Fruit fly (Drosophila melanogaster) whole organism, embryonic: Measurements from ENCODE around the gene CG2909.

Experiments used
- Ada2b ChIP-seq: fragments of 200-800 bp; sonication (Bioruptor generic); IDR thresholded peaks from 2 replicates; pipeline ENCODE4 v1.3.6; 2022; ENCODE audit warnings: missing biosample characterization, missing genetic modification characterization
- Blimp-1 ChIP-seq: fragments of 200-800 bp; sonication (Bioruptor generic); optimal IDR thresholded peaks from 3 replicates; lab custom pipeline; 2018; ENCODE audit warnings: missing biosample characterization, missing genetic modification characterization, mild to moderate bottlenecking, moderate library complexity, missing genetic modification reagents
- CG1024 ChIP-seq: fragments of 200-800 bp; sonication (Bioruptor generic); IDR thresholded peaks from 2 replicates; pipeline ENCODE4 v1.3.6; 2022; ENCODE audit warnings: missing biosample characterization, missing genetic modification characterization
- CG10431 ChIP-seq: fragments of 200-800 bp; sonication (Bioruptor generic); optimal IDR thresholded peaks from 3 replicates; lab custom pipeline; 2018; ENCODE audit warnings: missing biosample characterization, mild to moderate bottlenecking, missing genetic modification characterization
- CG1233 ChIP-seq: fragments of 200-800 bp; sonication (Bioruptor generic); optimal IDR thresholded peaks from 4 replicates; lab custom pipeline; 2018; ENCODE audit warnings: missing biosample characterization, mild to moderate bottlenecking, missing genetic modification characterization
- CG13287 ChIP-seq: fragments of 200-800 bp; sonication (Bioruptor generic); IDR thresholded peaks from 2 replicates; pipeline ENCODE4 v1.3.6; 2022; ENCODE audit warnings: missing biosample characterization, missing genetic modification characterization; ENCODE audit not compliant: partially characterized antibody
- CG13624 ChIP-seq: fragments of 200-800 bp; sonication (Bioruptor generic); optimal IDR thresholded peaks from 2 replicates; lab custom pipeline; 2016; ENCODE audit warnings: missing biosample characterization, missing genetic modification characterization
- CG14710 ChIP-seq: fragments of 200-800 bp; sonication (Bioruptor generic); optimal IDR thresholded peaks from 3 replicates; lab custom pipeline; 2019; ENCODE audit warnings: missing biosample characterization, mild to moderate bottlenecking, missing genetic modification characterization, moderate library complexity
- CG17361 ChIP-seq: fragments of 200-800 bp; sonication (Bioruptor generic); IDR thresholded peaks from 3 replicates; pipeline ENCODE4 v1.3.6; 2022; ENCODE audit warnings: missing biosample characterization, missing genetic modification characterization
- CG17802 ChIP-seq: fragments of 200-800 bp; sonication (Bioruptor generic); optimal IDR thresholded peaks from 2 replicates; lab custom pipeline; 2018; ENCODE audit warnings: missing biosample characterization, mild to moderate bottlenecking, missing genetic modification characterization, moderate library complexity
- CG1792 ChIP-seq: fragments of 200-800 bp; sonication (Bioruptor generic); optimal IDR thresholded peaks from 2 replicates; lab custom pipeline; 2016; ENCODE audit warnings: missing biosample characterization, missing genetic modification characterization
- CG18764 ChIP-seq: fragments of 200-800 bp; sonication (Bioruptor generic); optimal IDR thresholded peaks from 3 replicates; lab custom pipeline; 2016; ENCODE audit warnings: missing biosample characterization, missing genetic modification characterization
- CG30020 ChIP-seq: fragments of 200-800 bp; optimal IDR thresholded peaks from 2 replicates; lab custom pipeline; 2019; ENCODE audit warnings: missing biosample characterization, mild to moderate bottlenecking, missing genetic modification characterization, moderate library complexity
- CG4328 ChIP-seq: fragments of 200-800 bp; sonication (Bioruptor generic); optimal IDR thresholded peaks from 3 replicates; lab custom pipeline; 2017; ENCODE audit warnings: missing biosample characterization, missing genetic modification reagents, missing genetic modification characterization
- CG5245 ChIP-seq: fragments of 200-800 bp; sonication (Bioruptor generic); optimal IDR thresholded peaks from 3 replicates; lab custom pipeline; 2016; ENCODE audit warnings: missing biosample characterization, missing genetic modification characterization
- CG6683 ChIP-seq: fragments of 200-800 bp; sonication (Bioruptor generic); optimal IDR thresholded peaks from 2 replicates; lab custom pipeline; 2017; ENCODE audit warnings: missing biosample characterization, mild to moderate bottlenecking, missing genetic modification characterization, missing genetic modification reagents
- CG7745 ChIP-seq: fragments of 200-800 bp; sonication (Bioruptor generic); optimal IDR thresholded peaks from 2 replicates; lab custom pipeline; 2018; ENCODE audit warnings: missing biosample characterization, mild to moderate bottlenecking, missing genetic modification characterization, moderate library complexity
- CG8290 ChIP-seq, 3 experiments: fragments of 200-800 bp; sonication (Bioruptor generic); optimal IDR thresholded peaks; 2 replicates each; lab custom pipeline; 2016 to 2019; ENCODE audit warnings: missing biosample characterization in 3 of 3, missing genetic modification characterization in 3 of 3, mild to moderate bottlenecking in 2 of 3, moderate library complexity in 1 of 3
- CHES-1-like ChIP-seq: fragments of 200-800 bp; sonication (Bioruptor generic); optimal IDR thresholded peaks from 2 replicates; lab custom pipeline; 2016; ENCODE audit warnings: missing biosample characterization, missing genetic modification characterization
- Dad ChIP-seq: fragments of 200-800 bp; sonication (Bioruptor generic); optimal IDR thresholded peaks from 3 replicates; lab custom pipeline; 2016; ENCODE audit warnings: missing biosample characterization, missing genetic modification characterization
- Hr39 ChIP-seq: fragments of >200 bp; optimal IDR thresholded peaks from 2 replicates; lab custom pipeline; 2017
- Hr51 ChIP-seq, 2 experiments: fragments of 200-800 bp; sonication (Bioruptor generic); optimal IDR thresholded peaks; 2 replicates in 1 of 2; 3 replicates in 1 of 2; lab custom pipeline; 2016 to 2018; ENCODE audit warnings: missing biosample characterization in 2 of 2, missing genetic modification characterization in 2 of 2, mild to moderate bottlenecking in 1 of 2, moderate library complexity in 1 of 2
- Hr78 ChIP-seq, 2 experiments: fragments of 200-800 bp in 1 of 2; fragments of >200 bp in 1 of 2; sonication (Bioruptor generic) in 1 of 2; optimal IDR thresholded peaks; 2 replicates each; lab custom pipeline; 2017 to 2019; ENCODE audit warnings: missing biosample characterization in 2 of 2, missing genetic modification characterization in 2 of 2, mild to moderate bottlenecking in 1 of 2, moderate library complexity in 1 of 2
- NC2α ChIP-seq: fragments of 200-800 bp; sonication (Bioruptor generic); optimal IDR thresholded peaks from 2 replicates; lab custom pipeline; 2016; ENCODE audit warnings: missing biosample characterization, missing genetic modification characterization
- Side ChIP-seq: fragments of 200-800 bp; sonication (Bioruptor generic); optimal IDR thresholded peaks from 2 replicates; lab custom pipeline; 2016; ENCODE audit warnings: missing biosample characterization, missing genetic modification characterization
- Vsx1 ChIP-seq: fragments of 200-800 bp; sonication (Bioruptor generic); optimal IDR thresholded peaks from 2 replicates; lab custom pipeline; 2017; ENCODE audit warnings: missing biosample characterization, mild to moderate bottlenecking, missing genetic modification characterization, missing genetic modification reagents
- Xbp1 ChIP-seq: fragments of 200-800 bp; sonication (Bioruptor generic); optimal IDR thresholded peaks from 3 replicates; lab custom pipeline; 2016; ENCODE audit warnings: missing biosample characterization, mild to moderate bottlenecking, missing genetic modification characterization
- ac ChIP-seq: fragments of 200-800 bp; sonication (Bioruptor generic); optimal IDR thresholded peaks from 3 replicates; lab custom pipeline; 2017; ENCODE audit warnings: missing biosample characterization, mild to moderate bottlenecking, missing genetic modification characterization
- ap ChIP-seq: fragments of 200-800 bp; sonication (Bioruptor generic); IDR thresholded peaks from 2 replicates; pipeline ENCODE4 v1.3.6; 2022; ENCODE audit warnings: missing biosample characterization, missing genetic modification characterization
- cato ChIP-seq: fragments of 200-800 bp; sonication (Bioruptor generic); optimal IDR thresholded peaks from 2 replicates; lab custom pipeline; 2016; ENCODE audit warnings: missing biosample characterization, missing genetic modification characterization, borderline replicate concordance
- chm ChIP-seq: fragments of 200-800 bp; sonication (Bioruptor generic); IDR thresholded peaks from 2 replicates; pipeline ENCODE4 v1.3.6; 2022; ENCODE audit warnings: missing biosample characterization, missing genetic modification characterization
- chn ChIP-seq: fragments of 200-800 bp; sonication (Bioruptor generic); optimal IDR thresholded peaks from 2 replicates; lab custom pipeline; 2016; ENCODE audit warnings: missing biosample characterization, missing genetic modification characterization
- dimm ChIP-seq: fragments of 200-800 bp; sonication (Bioruptor generic); IDR thresholded peaks from 2 replicates; pipeline ENCODE4 v1.3.6; 2022; ENCODE audit warnings: missing biosample characterization, missing genetic modification characterization
- disco-r ChIP-seq: fragments of 200-800 bp; sonication (Bioruptor generic); optimal IDR thresholded peaks from 2 replicates; lab custom pipeline; 2016; ENCODE audit warnings: missing biosample characterization, missing genetic modification characterization
- hkb ChIP-seq, 2 experiments: fragments of 200-800 bp in 1 of 2; fragments of >200 bp in 1 of 2; sonication (Bioruptor generic) in 1 of 2; IDR thresholded peaks in 1 of 2; optimal IDR thresholded peaks in 1 of 2; 2 replicates each; pipeline versions ENCODE4 v1.3.6 to Lab custom; 2017 to 2022; ENCODE audit warnings: missing biosample characterization in 1 of 2, missing genetic modification characterization in 1 of 2
- hth ChIP-seq: fragments of >200 bp; optimal IDR thresholded peaks from 2 replicates; lab custom pipeline; 2017; ENCODE audit warnings: inconsistent platforms
- lmd ChIP-seq: fragments of 200-800 bp; sonication (Bioruptor generic); IDR thresholded peaks from 2 replicates; pipeline ENCODE4 v1.3.6; 2022; ENCODE audit warnings: missing biosample characterization, missing genetic modification characterization
- nau ChIP-seq: fragments of 200-800 bp; sonication (Bioruptor generic); optimal IDR thresholded peaks from 3 replicates; lab custom pipeline; 2017; ENCODE audit warnings: missing biosample characterization, mild to moderate bottlenecking, missing genetic modification characterization, missing genetic modification reagents
- phol ChIP-seq: fragments of 200-800 bp; sonication (Bioruptor generic); optimal IDR thresholded peaks from 3 replicates; lab custom pipeline; 2018; ENCODE audit warnings: missing biosample characterization, mild to moderate bottlenecking, missing genetic modification characterization, moderate library complexity
- ranshi ChIP-seq: fragments of 200-800 bp; sonication (Bioruptor generic); IDR thresholded peaks from 2 replicates; pipeline ENCODE4 v1.3.6; 2022; ENCODE audit warnings: missing biosample characterization, missing genetic modification characterization
- repo ChIP-seq: fragments of 200-800 bp; sonication (Bioruptor generic); optimal IDR thresholded peaks from 2 replicates; lab custom pipeline; 2016; ENCODE audit warnings: missing biosample characterization, missing genetic modification characterization
- shn ChIP-seq: fragments of 200-800 bp; sonication (Bioruptor generic); optimal IDR thresholded peaks from 3 replicates; lab custom pipeline; 2016; ENCODE audit warnings: missing biosample characterization, missing genetic modification characterization
- sima ChIP-seq: fragments of 200-800 bp; sonication (Bioruptor generic); optimal IDR thresholded peaks from 2 replicates; lab custom pipeline; 2016; ENCODE audit warnings: missing biosample characterization, missing genetic modification characterization
- sisA ChIP-seq: fragments of 200-800 bp; sonication (Bioruptor generic); IDR thresholded peaks from 2 replicates; pipeline ENCODE4 v1.3.6; 2022; ENCODE audit warnings: missing biosample characterization, missing genetic modification characterization
- sqz ChIP-seq: fragments of 200-800 bp; sonication (Bioruptor generic); optimal IDR thresholded peaks from 3 replicates; lab custom pipeline; 2018; ENCODE audit warnings: missing biosample characterization, mild to moderate bottlenecking, missing genetic modification characterization
- stwl ChIP-seq: fragments of 200-800 bp; sonication (Bioruptor generic); optimal IDR thresholded peaks from 3 replicates; lab custom pipeline; 2018; ENCODE audit warnings: missing biosample characterization, mild to moderate bottlenecking, missing genetic modification characterization, moderate library complexity
- tap ChIP-seq: fragments of 200-800 bp; optimal IDR thresholded peaks from 3 replicates; lab custom pipeline; 2019; ENCODE audit warnings: missing biosample characterization, mild to moderate bottlenecking, missing genetic modification characterization, moderate library complexity
- tio ChIP-seq: fragments of 200-800 bp; sonication (Bioruptor generic); optimal IDR thresholded peaks from 2 replicates; lab custom pipeline; 2017; ENCODE audit warnings: missing biosample characterization, missing genetic modification characterization, inconsistent platforms
- trem ChIP-seq: fragments of 200-800 bp; optimal IDR thresholded peaks from 3 replicates; lab custom pipeline; 2019; ENCODE audit warnings: missing biosample characterization, mild to moderate bottlenecking, missing genetic modification characterization, moderate library complexity
- trh ChIP-seq: fragments of 200-800 bp; sonication (Bioruptor generic); optimal IDR thresholded peaks from 2 replicates; lab custom pipeline; 2016; ENCODE audit warnings: missing biosample characterization, missing genetic modification characterization
- vvl ChIP-seq: fragments of 200-800 bp; sonication (Bioruptor generic); IDR thresholded peaks from 2 replicates; pipeline ENCODE4 v1.3.6; 2022; ENCODE audit warnings: missing biosample characterization, missing genetic modification characterization

Gene CG2909

dm6 chrX:10300140-10300539 lies 26.1 kb upstream of the CG2909 start (continued):
- TF ChIP-seq CG5245 (GFP tag; lab: Kevin White, UChicago) (no peak), ap (GFP tag; lab: Robert Waterston, UW) (no peak), CG14710 (tag; lab: Kevin White, UChicago) (no peak), shn (GFP tag; lab: Kevin White, UChicago) (no peak), hkb (optimal IDR thresholded peaks at IDR 0.05; lab: Kevin White, UChicago) (no peak), hkb (GFP tag; IDR thresholded peaks at IDR 0.05; lab: Robert Waterston, UW) (peak; percentile 20; the same call in 1 of the 2 replicates), Hr39 (lab: Kevin White, UChicago) (no peak), Hr51 (GFP tag; optimal IDR thresholded peaks at IDR 0.05; lab: Kevin White, UChicago) (peak in 1 of 2 experiments; percentile 39), CG18764 (no peak), cato (no peak), CG6683 (GFP tag; lab: Kevin White, UChicago) (no peak), CG13287 (GFP tag; lab: Robert Waterston, UW) (no peak), Ada2b (GFP tag; lab: Robert Waterston, UW) (no peak), ranshi (peak; percentile 26; the same call in 1 of the 2 replicates), stwl (tag; lab: Kevin White, UChicago) (no peak), repo (GFP tag; lab: Kevin White, UChicago) (no peak), CG1233 (GFP tag; lab: Kevin White, UChicago) (no peak), tio (no peak), chn (GFP tag; lab: Kevin White, UChicago) (no peak), ac (GFP tag; lab: Kevin White, UChicago) (no peak), Vsx1 (no peak), trh (no peak), CG1024 (GFP tag; lab: Robert Waterston, UW) (no peak), NC2α (no peak), Xbp1 (no peak), CG10431 (no peak), trem (tag; lab: Kevin White, UChicago) (no peak), CG7745 (tag; lab: Kevin White, UChicago) (no peak), dimm (no peak), CG13624 (GFP tag; lab: Kevin White, UChicago) (no peak), chm (no peak), CG8290 (GFP tag; optimal IDR thresholded peaks at IDR 0.05; lab: Kevin White, UChicago) (no peak), CG8290 (tag; optimal IDR thresholded peaks at IDR 0.05; lab: Kevin White, UChicago) (no peak), vvl (no peak), tap (tag; lab: Kevin White, UChicago) (no peak), Hr78 (GFP tag; optimal IDR thresholded peaks at IDR 0.05; lab: Kevin White, UChicago) (no peak), Blimp-1 (GFP tag; lab: Kevin White, UChicago) (no peak), sima (no peak), disco-r (GFP tag; lab: Kevin White, UChicago) (no peak), nau (GFP tag; lab: Kevin White, UChicago) (no peak), phol (tag; lab: Kevin White, UChicago) (no peak), lmd (GFP tag; lab: Robert Waterston, UW) (no peak), CG1792 (GFP tag; lab: Kevin White, UChicago) (no peak), CG17361 (no peak), CG17802 (tag; lab: Kevin White, UChicago) (no peak), CHES-1-like (no peak), CG4328 (GFP tag; lab: Kevin White, UChicago) (no peak), hth (lab: Kevin White, UChicago) (no peak), Side (GFP tag; lab: Kevin White, UChicago) (no peak), CG30020 (no peak), Dad (GFP tag; lab: Kevin White, UChicago) (no peak), sisA (no peak), sqz (no peak)
